Fruit fly (Drosophila melanogaster): ENCODE results near the gene Lsp1beta.

The Lsp1beta gene

DNA sequence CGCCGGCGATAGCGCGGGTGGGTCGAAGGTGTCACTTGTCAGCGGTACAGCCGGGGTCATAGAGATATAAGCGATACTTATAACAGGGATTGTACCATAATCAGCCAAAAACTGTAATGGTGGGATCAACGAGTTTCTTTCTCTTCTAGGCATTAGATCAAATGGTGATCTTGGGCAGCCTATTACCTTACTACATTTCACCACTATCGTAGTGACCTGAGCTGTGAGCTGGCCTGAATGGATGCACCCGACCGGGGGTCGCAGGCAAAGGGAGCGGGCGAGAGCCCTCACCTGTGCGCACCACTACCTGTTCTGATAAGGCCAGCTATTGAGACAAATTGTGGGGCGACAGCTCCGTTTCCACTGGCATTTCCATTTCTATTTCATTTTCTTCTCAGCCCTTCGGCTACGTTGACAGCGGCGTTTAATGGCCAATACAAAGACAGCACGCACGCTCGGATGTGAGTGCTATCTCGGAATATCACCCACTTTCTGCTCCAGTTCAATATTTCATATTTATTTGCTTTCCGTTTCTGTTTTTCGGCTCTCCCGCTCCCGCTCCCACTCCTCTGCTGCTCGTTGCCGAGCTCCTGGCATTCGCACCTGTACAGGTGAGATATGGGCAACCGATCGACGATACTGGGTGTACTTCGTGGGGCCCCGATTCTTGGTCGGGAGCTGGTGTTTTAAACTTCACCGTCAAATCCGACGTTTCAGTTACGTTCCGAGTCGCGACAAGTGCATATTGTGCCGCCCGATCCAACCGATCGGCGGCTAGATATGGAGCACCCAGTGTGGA lies 41.4 kb upstream of the Lsp1beta start (continued):
- TF ChIP-seq scrt (GFP tag; optimal IDR thresholded peaks at IDR 0.05): peak; percentile 33
- 0 out of 2 replicates have a peak, but pooled peaks have one; percentile 45 for TF ChIP-seq bowl (GFP tag; IDR thresholded peaks at IDR 0.05)
- peak; percentile 24 for TF ChIP-seq CG31365 (tag; optimal IDR thresholded peaks at IDR 0.05)
- peak; percentile 51 for TF ChIP-seq CG13775 (GFP tag; optimal IDR thresholded peaks at IDR 0.05)
- peak; percentile 56 for TF ChIP-seq ems (GFP tag; optimal IDR thresholded peaks at IDR 0.05)
- no peak for TF ChIP-seq D (optimal IDR thresholded peaks at IDR 0.05)
- peak; percentile 80 for TF ChIP-seq D (GFP tag; optimal IDR thresholded peaks at IDR 0.05)
- TF ChIP-seq seq (GFP tag; IDR thresholded peaks at IDR 0.05): peak; percentile 59; the same call in 1 of the 2 replicates
- no peak for TF ChIP-seq CG4360 (GFP tag; IDR thresholded peaks at IDR 0.05)
- peak; percentile 24 for TF ChIP-seq Mes4 (GFP tag; optimal IDR thresholded peaks at IDR 0.05)
- TF ChIP-seq CG9437 (GFP tag; optimal IDR thresholded peaks at IDR 0.05): peak; percentile 12
- peak; percentile 47 for TF ChIP-seq shn (GFP tag; optimal IDR thresholded peaks at IDR 0.05)
- TF ChIP-seq CG13287 (GFP tag; IDR thresholded peaks at IDR 0.05; ENCODE audit: partially characterized antibody): no peak
- peak; percentile 5 for TF ChIP-seq disco-r (GFP tag; optimal IDR thresholded peaks at IDR 0.05)
- peak; percentile 35 for TF ChIP-seq NC2α (GFP tag; optimal IDR thresholded peaks at IDR 0.05)
- TF ChIP-seq bcd (GFP tag; optimal IDR thresholded peaks at IDR 0.05): peak; percentile 74
- peak; percentile 6 for TF ChIP-seq Fer1 (GFP tag; optimal IDR thresholded peaks at IDR 0.05)
- no peak for TF ChIP-seq CG34224 (GFP tag; IDR thresholded peaks at IDR 0.05; ENCODE audit: partially characterized antibody)
- TF ChIP-seq Hmr (GFP tag; optimal IDR thresholded peaks at IDR 0.05): peak; percentile 58
- TF ChIP-seq chif (GFP tag; optimal IDR thresholded peaks at IDR 0.05): peak; percentile 53 to 79
- TF ChIP-seq CG8290 (GFP tag; optimal IDR thresholded peaks at IDR 0.05): no peak
- peak in 1 of 2 experiments; percentile 89 for TF ChIP-seq CG8290 (tag; optimal IDR thresholded peaks at IDR 0.05)
- peak; percentile 77 for TF ChIP-seq CG17361 (GFP tag; IDR thresholded peaks at IDR 0.05)
- TF ChIP-seq wor (GFP tag; IDR thresholded peaks at IDR 0.05): peak; percentile 83
- no peak for TF ChIP-seq D19B (GFP tag; optimal IDR thresholded peaks at IDR 0.05)
- TF ChIP-seq Oli (tag; optimal IDR thresholded peaks at IDR 0.05): peak; percentile 79
- no peak for TF ChIP-seq CG7963 (GFP tag; IDR thresholded peaks at IDR 0.05; ENCODE audit: partially characterized antibody)
- no peak for TF ChIP-seq Dfd (GFP tag; optimal IDR thresholded peaks at IDR 0.05)
- peak; percentile 63 for TF ChIP-seq CHES-1-like (GFP tag; optimal IDR thresholded peaks at IDR 0.05)
- peak; percentile 67 for TF ChIP-seq sim (GFP tag; IDR thresholded peaks at IDR 0.05)
- peak; percentile 6 for TF ChIP-seq CG9797 (GFP tag; optimal IDR thresholded peaks at IDR 0.05)
- TF ChIP-seq bbx (GFP tag; IDR thresholded peaks at IDR 0.05; ENCODE audit: partially characterized antibody): no peak
- no peak for TF ChIP-seq B-H2 (GFP tag; optimal IDR thresholded peaks at IDR 0.05)
- TF ChIP-seq Camta (GFP tag; optimal IDR thresholded peaks at IDR 0.05): no peak
- TF ChIP-seq gfzf (GFP tag; optimal IDR thresholded peaks at IDR 0.05): no peak
- peak; percentile 77 for TF ChIP-seq ewg (GFP tag; optimal IDR thresholded peaks at IDR 0.05)
- TF ChIP-seq E2f1 (GFP tag; IDR thresholded peaks at IDR 0.05): peak; percentile 82
- peak; percentile 38 for TF ChIP-seq CG11085 (GFP tag; IDR thresholded peaks at IDR 0.05)
- TF ChIP-seq dati (GFP tag; IDR thresholded peaks at IDR 0.05): peak; percentile 54; the same call in 1 of the 2 replicates
- TF ChIP-seq ERR (GFP tag; optimal IDR thresholded peaks at IDR 0.05): peak; percentile 3
- TF ChIP-seq CG31441 (GFP tag; IDR thresholded peaks at IDR 0.05): peak; percentile 65
- TF ChIP-seq YL-1 (GFP tag; optimal IDR thresholded peaks at IDR 0.05): no peak
- TF ChIP-seq jing (GFP tag; optimal IDR thresholded peaks at IDR 0.05): peak; percentile 82
- peak; percentile 35 for TF ChIP-seq dm (GFP tag; optimal IDR thresholded peaks at IDR 0.05)
- TF ChIP-seq Eip74EF (GFP tag; optimal IDR thresholded peaks at IDR 0.05): peak in 1 of 2 experiments; percentile 77
- TF ChIP-seq CG12219 (GFP tag; optimal IDR thresholded peaks at IDR 0.05): peak; percentile 82
- TF ChIP-seq hth (optimal IDR thresholded peaks at IDR 0.05): no peak
- peak; percentile 78 for TF ChIP-seq jumu (GFP tag; optimal IDR thresholded peaks at IDR 0.05)
- peak; percentile 46 for TF ChIP-seq cato (GFP tag; optimal IDR thresholded peaks at IDR 0.05; ENCODE audit: borderline replicate concordance)
- TF ChIP-seq Kr (GFP tag; optimal IDR thresholded peaks at IDR 0.05): no peak

Measured in whole organism, embryonic.